Fruit fly (Drosophila melanogaster): ENCODE data around the gene cyc.

cyc gene

dm6 chr3L:19801105-19801504 is 14.6 kb downstream of the cyc start, which contains the start of gene CG14102 (continued):
- TF ChIP-seq unc-4 (GFP tag; IDR thresholded peaks at IDR 0.05; ENCODE audit: partially characterized antibody) (peak; percentile 67), Scr (GFP tag; IDR thresholded peaks at IDR 0.05; ENCODE audit: partially characterized antibody) (peak; percentile 76), CG16813 (GFP tag; IDR thresholded peaks at IDR 0.05; ENCODE audit: partially characterized antibody) (peak; percentile 54; the same call in 2 of the 3 replicates), CG7987 (GFP tag; optimal IDR thresholded peaks at IDR 0.05) (no peak), Tbp (GFP tag; optimal IDR thresholded peaks at IDR 0.05) (no peak), Bgb (GFP tag; IDR thresholded peaks at IDR 0.05; ENCODE audit: partially characterized antibody) (peak; percentile 42; the same call in 1 of the 2 replicates), mld (GFP tag; IDR thresholded peaks at IDR 0.05; ENCODE audit: partially characterized antibody) (0 out of 3 replicates have a peak, but pooled peaks have one; percentile 9), inv (GFP tag; IDR thresholded peaks at IDR 0.05; ENCODE audit: partially characterized antibody) (peak; percentile 44), Doc3 (GFP tag; IDR thresholded peaks at IDR 0.05; ENCODE audit: partially characterized antibody) (peak; percentile 62)

- TF ChIP-seq CG7839 (tag; optimal IDR thresholded peaks at IDR 0.05) = no peak
- no peak for TF ChIP-seq CG7745 (tag; optimal IDR thresholded peaks at IDR 0.05)
- no peak for TF ChIP-seq run (tag; optimal IDR thresholded peaks at IDR 0.05)
- TF ChIP-seq ATbp (GFP tag; optimal IDR thresholded peaks at IDR 0.05) = no peak
- TF ChIP-seq CG11093 (GFP tag; IDR thresholded peaks at IDR 0.05) = no peak
Measured at dm6 chr3L:19798978-19799377, 16.8 kb downstream of the cyc start, which contains the start of gene Ir76a. Gene Ir76a, plus strand, starts transcription at chr3L:19799278.

dm6 chr3L:19794203-19794802 is 21.4 kb downstream of the cyc start:
- TF ChIP-seq CG12071 (GFP tag; optimal IDR thresholded peaks at IDR 0.05) (peak; percentile 70), ato (GFP tag; IDR thresholded peaks at IDR 0.05; ENCODE audit: partially characterized antibody) (peak; percentile 44; the same call in 1 of the 2 replicates), CG1603 (tag; optimal IDR thresholded peaks at IDR 0.05) (peak; percentile 69), NfI (GFP tag; optimal IDR thresholded peaks at IDR 0.05) (peak; percentile 87), oc (tag; optimal IDR thresholded peaks at IDR 0.05) (no peak), Ets65A (GFP tag) (peak; percentile 96), da (GFP tag; optimal IDR thresholded peaks at IDR 0.05) (peak; percentile 0), CG8290 (GFP tag; optimal IDR thresholded peaks at IDR 0.05) (peak; percentile 36), CG8290 (tag; optimal IDR thresholded peaks at IDR 0.05) (peak; percentile 34 to 88), esg (GFP tag; conservative IDR thresholded peaks at IDR 0.05) (peak; percentile 57), CG3281 (GFP tag; optimal IDR thresholded peaks at IDR 0.05) (peak; percentile 93), dmrt11E (tag; optimal IDR thresholded peaks at IDR 0.05) (peak; percentile 66), CG11398 (GFP tag; optimal IDR thresholded peaks at IDR 0.05) (peak; percentile 27), MBD-R2 (GFP tag; IDR thresholded peaks at IDR 0.05) (peak; percentile 45), CG18599 (GFP tag; optimal IDR thresholded peaks at IDR 0.05) (peak; percentile 91), Ets97D (GFP tag; optimal IDR thresholded peaks at IDR 0.05) (peak; percentile 44), CG9797 (GFP tag; optimal IDR thresholded peaks at IDR 0.05) (no peak), pan (optimal IDR thresholded peaks at IDR 0.05) (no peak), pan (GFP tag; optimal IDR thresholded peaks at IDR 0.05 in 1 of 2, IDR thresholded peaks at IDR 0.05 in 1 of 2) (peak in 1 of 2 experiments; percentile 65), CG11560 (tag; IDR thresholded peaks at IDR 0.05) (peak; percentile 47; the same call in 1 of the 3 replicates), Gsc (GFP tag; IDR thresholded peaks at IDR 0.05) (no peak), CG13894 (tag; optimal IDR thresholded peaks at IDR 0.05) (no peak), sug (tag; optimal IDR thresholded peaks at IDR 0.05) (peak; percentile 89), gfzf (GFP tag; optimal IDR thresholded peaks at IDR 0.05) (no peak), CG17359 (tag; optimal IDR thresholded peaks at IDR 0.05) (peak; percentile 79), ems (GFP tag; optimal IDR thresholded peaks at IDR 0.05) (peak; percentile 72), caup (GFP tag; optimal IDR thresholded peaks at IDR 0.05; ENCODE audit: severe bottlenecking) (peak; percentile 91), CG2116 (GFP tag; optimal IDR thresholded peaks at IDR 0.05) (peak; percentile 52), Jarid2 (GFP tag; optimal IDR thresholded peaks at IDR 0.05) (peak; percentile 61), CG10979 (tag; optimal IDR thresholded peaks at IDR 0.05) (peak; percentile 81), Doc2 (GFP tag; IDR thresholded peaks at IDR 0.05) (no peak), CG10147 (GFP tag; optimal IDR thresholded peaks at IDR 0.05) (peak; percentile 87)
